Worm (Caenorhabditis elegans): ENCODE measurements around the gene F35H10.6.

The F35H10.6 gene

ce11 chrIV:8255221-8255620 lies 44.5 kb upstream of the F35H10.6 start:
- TF ChIP-seq elt-1 (tag; optimal IDR thresholded peaks at IDR 0.05; ENCODE audit: borderline replicate concordance, insufficient read depth): peak; percentile 56
- TF ChIP-seq lin-32 (GFP tag; optimal IDR thresholded peaks at IDR 0.05): no peak
- no peak for TF ChIP-seq pha-4 (tag; optimal IDR thresholded peaks at IDR 0.05)

DNA sequence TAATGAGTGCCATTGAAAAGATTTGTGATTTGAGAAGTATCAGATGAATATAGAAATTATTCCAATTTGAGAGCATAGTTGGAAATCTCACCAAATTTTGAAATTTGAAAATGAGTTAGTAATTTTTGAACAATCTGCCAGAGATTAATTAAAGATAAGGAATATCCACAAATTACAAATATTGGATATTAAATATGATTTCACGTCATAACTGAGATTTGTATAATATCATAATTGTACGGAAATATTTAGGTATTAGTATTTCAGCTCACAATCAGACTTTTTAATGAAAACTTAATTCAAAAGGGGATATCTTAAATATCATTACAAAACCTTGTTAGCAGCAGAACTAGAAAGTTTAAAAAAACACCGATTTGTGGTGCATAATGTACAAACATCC lies 39.8 kb upstream of the F35H10.6 start, which contains the start of gene K07H8.7:
TSS of gene K07H8.7 (minus strand) at position 101 of the 400 bp plus-strand sequence.
- no peak for TF ChIP-seq mab-5 (tag; optimal IDR thresholded peaks at IDR 0.05)
- TF ChIP-seq unc-120 (tag; optimal IDR thresholded peaks at IDR 0.05; ENCODE audit: poor library complexity, severe bottlenecking): no peak
- no peak for TF ChIP-seq snpc-4 (tag; optimal IDR thresholded peaks at IDR 0.05)
- no peak for TF ChIP-seq nhr-28 (tag; optimal IDR thresholded peaks at IDR 0.05)
- no peak for TF ChIP-seq mep-1 (tag; optimal IDR thresholded peaks at IDR 0.05)
- no peak for TF ChIP-seq drap-1 (GFP tag; optimal IDR thresholded peaks at IDR 0.05)

ce11 chrIV:8260848-8261638 lies 38.7 kb upstream of the F35H10.6 start, which contains the start of gene vit-6:
Gene vit-6 (plus strand): TSS chrIV:8261157.
- TF ChIP-seq sptf-1 (tag; optimal IDR thresholded peaks at IDR 0.05) (no peak), ham-2 (GFP tag; optimal IDR thresholded peaks at IDR 0.05) (no peak), nhr-76 (tag; optimal IDR thresholded peaks at IDR 0.05) (no peak), lin-32 (GFP tag; optimal IDR thresholded peaks at IDR 0.05) (no peak), zip-8 (tag; optimal IDR thresholded peaks at IDR 0.05) (no peak), elt-3 (tag; optimal IDR thresholded peaks at IDR 0.05) (no peak), nhr-12 (tag; optimal IDR thresholded peaks at IDR 0.05) (no peak), ceh-43 (GFP tag; optimal IDR thresholded peaks at IDR 0.05) (no peak), bed-3 (GFP tag; optimal IDR thresholded peaks at IDR 0.05) (no peak), unc-120 (tag; optimal IDR thresholded peaks at IDR 0.05; ENCODE audit: poor library complexity, severe bottlenecking) (no peak), nhr-28 (tag; optimal IDR thresholded peaks at IDR 0.05) (no peak), snpc-4 (tag; optimal IDR thresholded peaks at IDR 0.05) (no peak), cnd-1 (tag; optimal IDR thresholded peaks at IDR 0.05) (no peak), mab-5 (tag; optimal IDR thresholded peaks at IDR 0.05) (no peak), tbx-8 (GFP tag; optimal IDR thresholded peaks at IDR 0.05) (no peak), nhr-237 (tag; optimal IDR thresholded peaks at IDR 0.05) (no peak), nhr-2 (tag; optimal IDR thresholded peaks at IDR 0.05) (no peak)

ce11 chrIV:8262671-8263070 lies 37.1 kb upstream of the F35H10.6 start:
- TF ChIP-seq blmp-1 (tag; optimal IDR thresholded peaks at IDR 0.05) (no peak), zip-8 (tag; optimal IDR thresholded peaks at IDR 0.05) (no peak), ceh-43 (GFP tag; optimal IDR thresholded peaks at IDR 0.05) (no peak), nhr-76 (tag; optimal IDR thresholded peaks at IDR 0.05) (no peak), drap-1 (GFP tag; optimal IDR thresholded peaks at IDR 0.05) (no peak), snpc-4 (tag; optimal IDR thresholded peaks at IDR 0.05) (no peak)

ce11 chrIV:8266024-8266949 lies 33.4 kb upstream of the F35H10.6 start:
- TF ChIP-seq ztf-11 (tag; optimal IDR thresholded peaks at IDR 0.05) (no peak), ces-1 (GFP tag; optimal IDR thresholded peaks at IDR 0.05) (no peak), ceh-43 (GFP tag; optimal IDR thresholded peaks at IDR 0.05) (no peak), cnd-1 (tag; optimal IDR thresholded peaks at IDR 0.05) (no peak), flh-1 (GFP tag; optimal IDR thresholded peaks at IDR 0.05) (no peak), ham-2 (GFP tag; optimal IDR thresholded peaks at IDR 0.05) (no peak), M03D4.4 (tag; optimal IDR thresholded peaks at IDR 0.05) (no peak), zip-8 (tag; optimal IDR thresholded peaks at IDR 0.05) (no peak), unc-62 (GFP tag; optimal IDR thresholded peaks at IDR 0.05) (no peak), blmp-1 (tag; optimal IDR thresholded peaks at IDR 0.05) (no peak), mep-1 (tag; optimal IDR thresholded peaks at IDR 0.05) (no peak), elt-1 (tag; optimal IDR thresholded peaks at IDR 0.05; ENCODE audit: borderline replicate concordance, insufficient read depth) (no peak)
